Fruit fly (Drosophila melanogaster) S2 (cell line): ENCODE measurements around the gene CG8043.

Experiments
- CG8478 ChIP-seq: fragments of >200 bp; optimal IDR thresholded peaks from 2 replicates; lab custom pipeline; 2018
- CTCF ChIP-seq, 2 experiments: fragments of >200 bp; optimal IDR thresholded peaks; 2 replicates each; lab custom pipeline; 2018

- TF ChIP-seq CG8478 (lab: Kevin White, UChicago) (no peak), CTCF (optimal IDR thresholded peaks at IDR 0.05; lab: Kevin White, UChicago) (no peak)
Observed at dm6 chr3R:8683280-8683679, 6.6 kb downstream of the CG8043 start.
